Fruit fly (Drosophila melanogaster) whole organism, embryonic: Measurements from ENCODE around the gene chb.
A peak's percentile ranks its signal among the peaks of the same experiment; 100 is the strongest.

Source experiments
- BEAF-32 ChIP-seq: fragments of 200-800 bp; sonication (Bioruptor generic); optimal IDR thresholded peaks from 3 replicates; lab custom pipeline; 2017; ENCODE audit warnings: missing biosample characterization, missing genetic modification characterization, mild to moderate bottlenecking, moderate library complexity, missing genetic modification reagents
- CG10147 ChIP-seq: fragments of 200-800 bp; sonication (Bioruptor generic); optimal IDR thresholded peaks from 2 replicates; lab custom pipeline; 2019; ENCODE audit warnings: missing biosample characterization, mild to moderate bottlenecking, missing genetic modification characterization, moderate library complexity
- CG10274 ChIP-seq: fragments of 200-800 bp; sonication (Bioruptor generic); optimal IDR thresholded peaks from 3 replicates; lab custom pipeline; 2017; ENCODE audit warnings: missing biosample characterization, mild to moderate bottlenecking, missing genetic modification characterization
- CG10543 ChIP-seq: fragments of 200-800 bp; sonication (Bioruptor generic); optimal IDR thresholded peaks from 3 replicates; lab custom pipeline; 2017; ENCODE audit warnings: missing biosample characterization, mild to moderate bottlenecking, missing genetic modification characterization, moderate library complexity
- CG11456 ChIP-seq: fragments of 200-800 bp; sonication (Bioruptor generic); IDR thresholded peaks from 3 replicates; pipeline ENCODE4 v1.3.6; 2022; ENCODE audit warnings: missing biosample characterization, missing genetic modification characterization
- CG12219 ChIP-seq: fragments of 200-800 bp; sonication (Bioruptor generic); optimal IDR thresholded peaks from 3 replicates; lab custom pipeline; 2018; ENCODE audit warnings: missing biosample characterization, mild to moderate bottlenecking, missing genetic modification characterization
- CG12236 ChIP-seq: fragments of 200-800 bp; sonication (Bioruptor generic); optimal IDR thresholded peaks from 2 replicates; lab custom pipeline; 2016; ENCODE audit warnings: missing biosample characterization, missing genetic modification characterization
- CG14050 ChIP-seq: fragments of 200-800 bp; sonication (Bioruptor generic); IDR thresholded peaks from 3 replicates; pipeline ENCODE4 v1.3.6; 2022; ENCODE audit warnings: missing biosample characterization, missing genetic modification characterization
- CG14965 ChIP-seq: fragments of 200-800 bp; sonication (Bioruptor generic); optimal IDR thresholded peaks from 2 replicates; lab custom pipeline; 2016; ENCODE audit warnings: missing biosample characterization, missing genetic modification characterization, borderline replicate concordance
- CG17328 ChIP-seq: fragments of 200-800 bp; sonication (Bioruptor generic); IDR thresholded peaks from 2 replicates; pipeline ENCODE4 v1.3.6; 2022; ENCODE audit warnings: missing biosample characterization, missing genetic modification characterization
- CG17802 ChIP-seq: fragments of 200-800 bp; sonication (Bioruptor generic); optimal IDR thresholded peaks from 2 replicates; lab custom pipeline; 2018; ENCODE audit warnings: missing biosample characterization, mild to moderate bottlenecking, missing genetic modification characterization, moderate library complexity
- CG18599 ChIP-seq: fragments of 200-800 bp; sonication (Bioruptor generic); optimal IDR thresholded peaks from 3 replicates; lab custom pipeline; 2017; ENCODE audit warnings: missing biosample characterization, missing genetic modification characterization, mild to moderate bottlenecking, moderate library complexity, missing genetic modification reagents
- CG32772 ChIP-seq: fragments of 200-800 bp; sonication (Bioruptor generic); IDR thresholded peaks from 2 replicates; pipeline ENCODE4 v1.3.6; 2022; ENCODE audit warnings: missing biosample characterization, missing genetic modification characterization
- CG4282 ChIP-seq: fragments of 200-800 bp; sonication (Bioruptor generic); optimal IDR thresholded peaks from 2 replicates; lab custom pipeline; 2016; ENCODE audit warnings: missing biosample characterization, missing genetic modification characterization
- CG5245 ChIP-seq: fragments of 200-800 bp; sonication (Bioruptor generic); optimal IDR thresholded peaks from 3 replicates; lab custom pipeline; 2016; ENCODE audit warnings: missing biosample characterization, missing genetic modification characterization
- CG8281 ChIP-seq: fragments of 200-800 bp; sonication (Bioruptor generic); optimal IDR thresholded peaks from 2 replicates; lab custom pipeline; 2018; ENCODE audit warnings: missing biosample characterization, mild to moderate bottlenecking, missing genetic modification characterization, moderate library complexity
- CG9727 ChIP-seq: fragments of 200-800 bp; sonication (Bioruptor generic); optimal IDR thresholded peaks from 3 replicates; lab custom pipeline; 2017; ENCODE audit warnings: missing biosample characterization, mild to moderate bottlenecking, missing genetic modification characterization
- CTCF ChIP-seq: fragments of 200-800 bp; sonication (Bioruptor generic); optimal IDR thresholded peaks from 2 replicates; lab custom pipeline; 2017; ENCODE audit warnings: missing biosample characterization, mild to moderate bottlenecking, missing genetic modification characterization, moderate library complexity
- Deaf1 ChIP-seq: fragments of 200-800 bp; optimal IDR thresholded peaks from 3 replicates; lab custom pipeline; 2019; ENCODE audit warnings: missing biosample characterization, mild to moderate bottlenecking, missing genetic modification characterization, moderate library complexity
- Dip2 ChIP-seq: fragments of 200-800 bp; sonication (Bioruptor generic); IDR thresholded peaks from 2 replicates; pipeline ENCODE4 v1.3.6; 2022; ENCODE audit warnings: missing biosample characterization, missing genetic modification characterization
- Ets65A ChIP-seq: fragments of 200-800 bp; sonication (Bioruptor generic); peaks from one replicate; lab custom pipeline; 2016; ENCODE audit warnings: missing biosample characterization, missing genetic modification characterization
- Ets97D ChIP-seq: fragments of 200-800 bp; sonication (Bioruptor generic); optimal IDR thresholded peaks from 3 replicates; lab custom pipeline; 2016; ENCODE audit warnings: missing biosample characterization, missing genetic modification characterization
- Lim3 ChIP-seq: fragments of 200-800 bp; sonication (Bioruptor generic); IDR thresholded peaks from 2 replicates; pipeline ENCODE4 v1.3.6; 2022; ENCODE audit warnings: missing biosample characterization, missing genetic modification characterization
- NC2β ChIP-seq: fragments of 200-800 bp; sonication (Bioruptor generic); optimal IDR thresholded peaks from 2 replicates; lab custom pipeline; 2016; ENCODE audit warnings: missing biosample characterization, missing genetic modification characterization
- Neu2 ChIP-seq: fragments of 200-800 bp; sonication (Bioruptor generic); optimal IDR thresholded peaks from 3 replicates; lab custom pipeline; 2016; ENCODE audit warnings: missing biosample characterization, missing genetic modification characterization, borderline replicate concordance
- Scr ChIP-seq: fragments of 200-800 bp; sonication (Bioruptor generic); IDR thresholded peaks from 2 replicates; pipeline ENCODE4 v1.3.6; 2022; ENCODE audit warnings: missing biosample characterization, missing genetic modification characterization; ENCODE audit not compliant: partially characterized antibody
- Sin3A ChIP-seq: fragments of >200 bp; optimal IDR thresholded peaks from 2 replicates; lab custom pipeline; 2018
- Spps ChIP-seq: fragments of 200-800 bp; sonication (Bioruptor generic); optimal IDR thresholded peaks from 2 replicates; lab custom pipeline; 2018; ENCODE audit warnings: missing biosample characterization, mild to moderate bottlenecking, missing genetic modification characterization
- al ChIP-seq: fragments of 200-800 bp; sonication (Bioruptor generic); IDR thresholded peaks from 2 replicates; pipeline ENCODE4 v1.3.6; 2022; ENCODE audit warnings: missing biosample characterization, missing genetic modification characterization
- bab2 ChIP-seq: fragments of 200-800 bp; sonication (Bioruptor generic); optimal IDR thresholded peaks from 2 replicates; lab custom pipeline; 2016; ENCODE audit warnings: missing biosample characterization, missing genetic modification characterization
- bcd ChIP-seq: fragments of 200-800 bp; sonication (Bioruptor generic); optimal IDR thresholded peaks from 2 replicates; lab custom pipeline; 2017; ENCODE audit warnings: missing biosample characterization, mild to moderate bottlenecking, missing genetic modification characterization
- bowl ChIP-seq: fragments of 200-800 bp; sonication (Bioruptor generic); IDR thresholded peaks from 2 replicates; pipeline ENCODE4 v1.3.6; 2022; ENCODE audit warnings: missing biosample characterization, missing genetic modification characterization
- cato ChIP-seq: fragments of 200-800 bp; sonication (Bioruptor generic); optimal IDR thresholded peaks from 2 replicates; lab custom pipeline; 2016; ENCODE audit warnings: missing biosample characterization, missing genetic modification characterization, borderline replicate concordance
- dimm ChIP-seq: fragments of 200-800 bp; sonication (Bioruptor generic); IDR thresholded peaks from 2 replicates; pipeline ENCODE4 v1.3.6; 2022; ENCODE audit warnings: missing biosample characterization, missing genetic modification characterization
- dpn ChIP-seq, 2 experiments: fragments of 200-800 bp; sonication (Bioruptor generic); optimal IDR thresholded peaks; 3 replicates each; lab custom pipeline; 2016; ENCODE audit warnings: missing biosample characterization in 2 of 2, missing genetic modification characterization in 2 of 2
- exex ChIP-seq: fragments of 200-800 bp; sonication (Bioruptor generic); optimal IDR thresholded peaks from 4 replicates; lab custom pipeline; 2018; ENCODE audit warnings: missing biosample characterization, mild to moderate bottlenecking, missing genetic modification characterization, moderate library complexity
- gro ChIP-seq: fragments of 200-800 bp; sonication (Bioruptor generic); optimal IDR thresholded peaks from 2 replicates; lab custom pipeline; 2016; ENCODE audit warnings: missing biosample characterization, missing genetic modification characterization
- h ChIP-seq: fragments of >200 bp; optimal IDR thresholded peaks from 2 replicates; lab custom pipeline; 2017
- hkb ChIP-seq, 2 experiments: fragments of 200-800 bp in 1 of 2; fragments of >200 bp in 1 of 2; sonication (Bioruptor generic) in 1 of 2; IDR thresholded peaks in 1 of 2; optimal IDR thresholded peaks in 1 of 2; 2 replicates each; pipeline versions ENCODE4 v1.3.6 to Lab custom; 2017 to 2022; ENCODE audit warnings: missing biosample characterization in 1 of 2, missing genetic modification characterization in 1 of 2
- ind ChIP-seq: fragments of 200-800 bp; sonication (Bioruptor generic); optimal IDR thresholded peaks from 3 replicates; lab custom pipeline; 2016; ENCODE audit warnings: missing biosample characterization, missing genetic modification characterization
- insv ChIP-seq, 2 experiments: fragments of 200-800 bp; sonication (Bioruptor generic); optimal IDR thresholded peaks; 3 replicates each; lab custom pipeline; 2016 to 2018; ENCODE audit warnings: missing biosample characterization in 2 of 2, missing genetic modification characterization in 2 of 2
- lbe ChIP-seq: fragments of 200-800 bp; sonication (Bioruptor generic); optimal IDR thresholded peaks from 2 replicates; lab custom pipeline; 2016; ENCODE audit warnings: missing biosample characterization, mild to moderate bottlenecking, missing genetic modification characterization
- pb ChIP-seq: fragments of 200-800 bp; sonication (Bioruptor generic); optimal IDR thresholded peaks from 3 replicates; lab custom pipeline; 2016; ENCODE audit warnings: missing biosample characterization, missing genetic modification characterization
- pita ChIP-seq: fragments of 200-800 bp; sonication (Bioruptor generic); optimal IDR thresholded peaks from 2 replicates; lab custom pipeline; 2017; ENCODE audit warnings: missing biosample characterization, mild to moderate bottlenecking, missing genetic modification characterization
- pzg ChIP-seq: fragments of 200-800 bp; sonication (Bioruptor generic); optimal IDR thresholded peaks from 3 replicates; lab custom pipeline; 2018; ENCODE audit warnings: missing biosample characterization, mild to moderate bottlenecking, missing genetic modification characterization, moderate library complexity
- sens ChIP-seq: fragments of 200-800 bp; sonication (Bioruptor generic); peaks from one replicate; lab custom pipeline; 2016; ENCODE audit warnings: missing biosample characterization, missing genetic modification characterization
- shn ChIP-seq: fragments of 200-800 bp; sonication (Bioruptor generic); optimal IDR thresholded peaks from 3 replicates; lab custom pipeline; 2016; ENCODE audit warnings: missing biosample characterization, missing genetic modification characterization
- tap ChIP-seq: fragments of 200-800 bp; optimal IDR thresholded peaks from 3 replicates; lab custom pipeline; 2019; ENCODE audit warnings: missing biosample characterization, mild to moderate bottlenecking, missing genetic modification characterization, moderate library complexity
- tna ChIP-seq: fragments of 200-800 bp; sonication (Bioruptor generic); IDR thresholded peaks from 2 replicates; pipeline ENCODE4 v1.3.6; 2022; ENCODE audit warnings: missing biosample characterization, missing genetic modification characterization; ENCODE audit not compliant: partially characterized antibody
- unpg ChIP-seq: fragments of 200-800 bp; sonication (Bioruptor generic); optimal IDR thresholded peaks from 3 replicates; lab custom pipeline; 2018; ENCODE audit warnings: missing biosample characterization, mild to moderate bottlenecking, missing genetic modification characterization, moderate library complexity
- zf30C ChIP-seq: fragments of 200-800 bp; sonication (Bioruptor generic); optimal IDR thresholded peaks from 3 replicates; lab custom pipeline; 2018; ENCODE audit warnings: missing biosample characterization, mild to moderate bottlenecking, missing genetic modification characterization
- zfh2 ChIP-seq: fragments of 200-800 bp; sonication (Bioruptor generic); optimal IDR thresholded peaks from 2 replicates; lab custom pipeline; 2016; ENCODE audit warnings: missing biosample characterization, missing genetic modification characterization

The chb gene

DNA sequence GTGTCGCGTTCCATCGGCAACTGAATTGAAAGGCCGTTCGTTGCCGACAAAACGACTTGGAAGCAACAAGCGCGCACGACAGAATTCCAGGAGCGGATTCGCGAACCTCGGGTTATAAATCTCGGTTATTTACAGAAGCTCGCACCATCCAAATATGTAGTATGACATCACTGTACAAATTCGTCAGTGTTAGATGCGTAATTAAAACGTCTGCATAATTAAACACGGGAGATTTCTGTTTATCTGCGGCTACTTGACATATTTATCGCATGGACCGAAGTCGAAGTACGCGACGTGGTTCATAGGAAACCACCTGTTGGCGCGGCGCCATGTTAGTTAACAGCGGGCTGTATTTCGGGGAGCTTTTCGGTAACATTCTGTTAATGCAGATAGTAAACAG, 748 bp upstream of the chb start, which contains the start of gene Ac78C (continued):
- TF ChIP-seq unpg (GFP tag; lab: Kevin White, UChicago) (peak; percentile 89), NC2β (peak; percentile 70), ind (GFP tag; lab: Kevin White, UChicago) (peak; percentile 91), pita (GFP tag; lab: Kevin White, UChicago) (no peak), dimm (GFP tag; lab: Robert Waterston, UW) (0 out of 2 replicates have a peak, but pooled peaks have one; percentile 36), CG5245 (GFP tag; lab: Kevin White, UChicago) (peak; percentile 73), zfh2 (peak; percentile 93), pb (GFP tag; lab: Kevin White, UChicago) (peak; percentile 90), CG4282 (GFP tag; lab: Kevin White, UChicago) (peak; percentile 83), CG10274 (GFP tag; lab: Kevin White, UChicago) (peak; percentile 75), CTCF (GFP tag; lab: Kevin White, UChicago) (peak; percentile 47), CG10543 (peak; percentile 96), CG14050 (peak; percentile 81), cato (GFP tag; lab: Kevin White, UChicago) (peak; percentile 42), Lim3 (GFP tag; lab: Robert Waterston, UW) (peak; percentile 26; the same call in 1 of the 2 replicates), h (lab: Kevin White, UChicago) (no peak), Spps (tag; lab: Kevin White, UChicago) (no peak), CG18599 (GFP tag; lab: Kevin White, UChicago) (peak; percentile 96), shn (GFP tag; lab: Kevin White, UChicago) (peak; percentile 78), CG17328 (GFP tag; lab: Robert Waterston, UW) (peak; percentile 72), Dip2 (no peak), BEAF-32 (GFP tag; lab: Kevin White, UChicago) (no peak), bcd (peak; percentile 79), zf30C (GFP tag; lab: Kevin White, UChicago) (no peak), Scr (GFP tag; lab: Robert Waterston, UW) (peak; percentile 45), bab2 (GFP tag; lab: Kevin White, UChicago) (peak; percentile 90), Neu2 (peak; percentile 7), pzg (GFP tag; lab: Kevin White, UChicago) (peak; percentile 27), bowl (GFP tag; lab: Robert Waterston, UW) (peak; percentile 80), Ets97D (peak; percentile 69), CG12219 (GFP tag; lab: Kevin White, UChicago) (peak; percentile 82), dpn (GFP tag; optimal IDR thresholded peaks at IDR 0.05; lab: Kevin White, UChicago) (peak; percentile 88 to 92), tap (tag; lab: Kevin White, UChicago) (peak; percentile 76), CG8281 (tag; lab: Kevin White, UChicago) (peak; percentile 71), gro (GFP tag; lab: Kevin White, UChicago) (peak; percentile 96), exex (peak; percentile 72), Deaf1 (tag; lab: Kevin White, UChicago) (peak; percentile 96), CG14965 (GFP tag; lab: Kevin White, UChicago) (peak; percentile 18), CG9727 (GFP tag; lab: Kevin White, UChicago) (peak; percentile 14), Ets65A (GFP tag; lab: Kevin White, UChicago) (peak; percentile 99), CG10147 (GFP tag; lab: Kevin White, UChicago) (peak; percentile 90), lbe (GFP tag; lab: Kevin White, UChicago) (peak; percentile 1), CG12236 (GFP tag; lab: Kevin White, UChicago) (peak; percentile 11), CG32772 (GFP tag; lab: Robert Waterston, UW) (peak; percentile 81), hkb (optimal IDR thresholded peaks at IDR 0.05; lab: Kevin White, UChicago) (no peak), hkb (GFP tag; IDR thresholded peaks at IDR 0.05; lab: Robert Waterston, UW) (peak; percentile 88), Sin3A (no peak), CG11456 (GFP tag; lab: Robert Waterston, UW) (peak; percentile 92), insv (GFP tag; optimal IDR thresholded peaks at IDR 0.05; lab: Kevin White, UChicago) (peak in 1 of 2 experiments; percentile 33), sens (GFP tag; lab: Kevin White, UChicago) (peak; percentile 94), al (GFP tag; lab: Robert Waterston, UW) (peak; percentile 81), tna (GFP tag; lab: Robert Waterston, UW) (peak; percentile 64), CG17802 (tag; lab: Kevin White, UChicago) (peak; percentile 48)
